Worm (Caenorhabditis elegans): ENCODE measurements around the gene nhr-18.

DNA sequence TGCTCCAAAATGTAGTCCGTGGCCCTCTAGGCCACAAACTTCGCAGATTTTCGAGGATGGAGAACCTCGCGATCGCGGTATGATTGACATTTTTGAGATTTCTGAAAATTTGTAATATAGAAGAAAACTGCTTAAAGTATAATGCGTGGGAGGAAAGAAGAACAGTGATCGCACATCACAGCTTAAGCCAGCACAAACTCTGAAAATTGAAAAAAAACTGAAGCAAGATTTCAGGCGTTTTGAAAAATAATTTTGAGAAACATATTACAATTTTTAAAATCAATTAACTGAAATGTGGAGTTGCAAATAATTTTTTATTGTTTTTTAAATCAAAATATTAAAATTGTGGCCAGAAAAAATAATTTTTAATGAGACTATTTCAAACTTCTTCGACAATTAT lies 40.0 kb downstream of the nhr-18 start, which contains the start of gene nhr-275:
- TF ChIP-seq ref-1 (GFP tag; conservative IDR thresholded peaks at IDR 0.05) (no peak), med-1 (GFP tag; optimal IDR thresholded peaks at IDR 0.05; ENCODE audit: insufficient read depth) (no peak), tab-1 (GFP tag; IDR thresholded peaks at IDR 0.05) (no peak), ztf-23 (GFP tag; IDR thresholded peaks at IDR 0.05) (no peak)

Measured in whole organism, midembryonic.